Worm (Caenorhabditis elegans) whole organism, L3 larva: Measurements from ENCODE around the gene srbc-5.

Source experiments
- R02D3.7 ChIP-seq: fragments of 150-350 bp; optimal IDR thresholded peaks from 2 replicates; lab custom pipeline; 2014; ENCODE audit warnings: missing biosample characterization, missing genetic modification characterization
- ZK546.5 ChIP-seq: sonication (generic microtip); optimal IDR thresholded peaks from 2 replicates; lab custom pipeline; 2017; ENCODE audit warnings: missing biosample characterization, missing genetic modification characterization
- ama-1 ChIP-seq: fragments of 150-350 bp; optimal IDR thresholded peaks from 2 replicates; lab custom pipeline; 2018
- ceh-16 ChIP-seq: sonication (generic microtip); optimal IDR thresholded peaks from 2 replicates; lab custom pipeline; 2017; ENCODE audit warnings: missing biosample characterization, missing genetic modification characterization
- ceh-28 ChIP-seq: fragments of 150-350 bp; optimal IDR thresholded peaks from 2 replicates; lab custom pipeline; 2014; ENCODE audit warnings: missing biosample characterization, missing genetic modification reagents, missing genetic modification characterization
- ceh-82 ChIP-seq: fragments of 150-350 bp; optimal IDR thresholded peaks from 2 replicates; lab custom pipeline; 2014; ENCODE audit warnings: missing biosample characterization, missing genetic modification characterization
- ceh-9 ChIP-seq: sonication (generic microtip); optimal IDR thresholded peaks from 2 replicates; lab custom pipeline; 2018; ENCODE audit warnings: missing biosample characterization, missing genetic modification characterization
- daf-12 ChIP-seq: fragments of 150-350 bp; optimal IDR thresholded peaks from 2 replicates; lab custom pipeline; 2014; ENCODE audit warnings: missing biosample characterization, missing genetic modification reagents, missing genetic modification characterization
- egl-27 ChIP-seq: sonication (generic microtip); optimal IDR thresholded peaks from 4 replicates; lab custom pipeline; 2017; ENCODE audit warnings: missing biosample characterization, missing genetic modification reagents, missing genetic modification characterization
- elt-1 ChIP-seq: fragments of 150-350 bp; optimal IDR thresholded peaks from 2 replicates; lab custom pipeline; 2014; ENCODE audit warnings: missing biosample characterization, missing genetic modification characterization
- elt-3 ChIP-seq, 3 experiments: fragments of 150-350 bp in 1 of 3; sonication (generic microtip) in 2 of 3; optimal IDR thresholded peaks; 2 replicates in 2 of 3; 4 replicates in 1 of 3; lab custom pipeline; 2014 to 2017; ENCODE audit warnings: missing biosample characterization in 3 of 3, missing genetic modification characterization in 3 of 3
- eor-1 ChIP-seq, 2 experiments: fragments of 150-350 bp; optimal IDR thresholded peaks; 2 replicates each; lab custom pipeline; 2014 to 2018; ENCODE audit warnings: missing biosample characterization in 2 of 2, missing genetic modification characterization in 2 of 2
- fkh-10 ChIP-seq: sonication (generic microtip); optimal IDR thresholded peaks from 2 replicates; lab custom pipeline; 2017; ENCODE audit warnings: missing biosample characterization, missing genetic modification reagents, missing genetic modification characterization
- fkh-2 ChIP-seq: fragments of 150-350 bp; optimal IDR thresholded peaks from 2 replicates; lab custom pipeline; 2014; ENCODE audit warnings: missing biosample characterization, missing genetic modification reagents, missing genetic modification characterization
- fos-1 ChIP-seq: fragments of 150-350 bp; optimal IDR thresholded peaks from 2 replicates; lab custom pipeline; 2014; ENCODE audit warnings: missing biosample characterization, missing genetic modification characterization
- lin-39 ChIP-seq: fragments of 150-350 bp; optimal IDR thresholded peaks from 2 replicates; lab custom pipeline; 2018; ENCODE audit warnings: missing biosample characterization, missing genetic modification reagents, missing genetic modification characterization
- mdl-1 ChIP-seq: fragments of 150-350 bp; optimal IDR thresholded peaks from 2 replicates; lab custom pipeline; 2014; ENCODE audit warnings: missing biosample characterization, missing genetic modification characterization
- mml-1 ChIP-seq: fragments of 150-350 bp; sonication (generic microtip); optimal IDR thresholded peaks from 3 replicates; lab custom pipeline; 2014; ENCODE audit warnings: missing biosample characterization, missing genetic modification characterization
- nfya-1 ChIP-seq: sonication (generic microtip); optimal IDR thresholded peaks from 2 replicates; lab custom pipeline; 2017; ENCODE audit warnings: missing genetic modification characterization, mild to moderate bottlenecking, missing compliant biosample characterization, antibody characterized with exemption, moderate library complexity; ENCODE audit not compliant: insufficient read depth
- nhr-11 ChIP-seq: fragments of 150-350 bp; optimal IDR thresholded peaks from 2 replicates; lab custom pipeline; 2014; ENCODE audit warnings: missing biosample characterization, missing genetic modification characterization
- nhr-12 ChIP-seq: fragments of 150-350 bp; optimal IDR thresholded peaks from 2 replicates; lab custom pipeline; 2014; ENCODE audit warnings: missing biosample characterization, missing genetic modification characterization
- nhr-23 ChIP-seq: fragments of 150-350 bp; optimal IDR thresholded peaks from 2 replicates; lab custom pipeline; 2014; ENCODE audit warnings: missing biosample characterization, missing genetic modification reagents, missing genetic modification characterization
- nhr-237 ChIP-seq: fragments of 150-350 bp; optimal IDR thresholded peaks from 2 replicates; lab custom pipeline; 2014; ENCODE audit warnings: missing biosample characterization, missing genetic modification characterization
- nhr-25 ChIP-seq: sonication (generic microtip); optimal IDR thresholded peaks from 2 replicates; lab custom pipeline; 2017; ENCODE audit warnings: missing biosample characterization, missing genetic modification characterization
- nhr-28 ChIP-seq: fragments of 150-350 bp; optimal IDR thresholded peaks from 2 replicates; lab custom pipeline; 2014; ENCODE audit warnings: missing biosample characterization, missing genetic modification characterization
- nhr-43 ChIP-seq: sonication (generic microtip); optimal IDR thresholded peaks from 2 replicates; lab custom pipeline; 2016; ENCODE audit warnings: mild to moderate bottlenecking, missing genetic modification characterization, missing compliant biosample characterization; ENCODE audit not compliant: poor library complexity, severe bottlenecking
- nhr-76 ChIP-seq: fragments of 150-350 bp; sonication (generic microtip); optimal IDR thresholded peaks from 5 replicates; lab custom pipeline; 2014; ENCODE audit warnings: missing biosample characterization, missing genetic modification characterization
- pqm-1 ChIP-seq: fragments of 150-350 bp; optimal IDR thresholded peaks from 2 replicates; lab custom pipeline; 2017; ENCODE audit warnings: missing biosample characterization, missing genetic modification characterization, inconsistent platforms
- skn-1 ChIP-seq: fragments of 150-350 bp; optimal IDR thresholded peaks from 2 replicates; lab custom pipeline; 2014; ENCODE audit warnings: missing biosample characterization, missing genetic modification characterization
- tbx-2 ChIP-seq: sonication (generic microtip); optimal IDR thresholded peaks from 2 replicates; lab custom pipeline; 2016; ENCODE audit warnings: mild to moderate bottlenecking, missing genetic modification characterization, missing compliant biosample characterization
- unc-39 ChIP-seq: sonication (generic microtip); optimal IDR thresholded peaks from 4 replicates; lab custom pipeline; 2017; ENCODE audit warnings: missing biosample characterization, missing genetic modification characterization
- unc-62 ChIP-seq: fragments of 150-350 bp; sonication (generic microtip); optimal IDR thresholded peaks from 4 replicates; lab custom pipeline; 2014; ENCODE audit warnings: missing biosample characterization, missing genetic modification reagents, missing genetic modification characterization
- zag-1 ChIP-seq: fragments of 150-350 bp; optimal IDR thresholded peaks from 2 replicates; lab custom pipeline; 2014; ENCODE audit warnings: missing biosample characterization, missing genetic modification characterization
- ztf-11 ChIP-seq: fragments of 150-350 bp; optimal IDR thresholded peaks from 2 replicates; lab custom pipeline; 2014; ENCODE audit warnings: missing biosample characterization, missing genetic modification characterization
- ztf-4 ChIP-seq: fragments of 150-350 bp; optimal IDR thresholded peaks from 2 replicates; lab custom pipeline; 2014; ENCODE audit warnings: missing biosample characterization, missing genetic modification characterization

Gene srbc-5

DNA sequence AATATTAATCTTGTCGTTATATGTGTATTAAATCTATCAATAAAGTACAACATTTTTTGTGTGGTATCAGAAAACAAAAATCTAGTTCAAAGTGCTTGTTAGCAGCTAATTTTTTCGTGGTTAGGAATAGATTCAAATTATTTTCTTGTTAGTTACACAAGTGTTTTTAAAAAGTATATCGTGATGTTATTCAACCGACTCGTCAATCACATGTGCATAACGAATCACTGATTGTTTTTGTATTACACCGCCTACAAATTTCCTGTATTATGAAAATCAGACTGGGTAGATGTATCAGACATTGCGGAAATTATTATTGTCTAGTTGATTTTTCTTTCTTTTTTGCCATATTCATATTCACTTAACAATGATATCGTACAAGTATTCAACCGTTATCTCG, 22.8 kb downstream of the srbc-5 start, which contains the start of gene str-64:
Gene str-64, plus strand, starts transcription at position 301 of the 400 bp plus-strand sequence.
- TF ChIP-seq ceh-16 (tag; lab: Kevin White, UChicago) (no peak), lin-39 (tag; lab: Kevin White, UChicago) (no peak), mml-1 (tag; lab: Kevin White, UChicago) (no peak), nhr-23 (tag; lab: Kevin White, UChicago) (no peak), ceh-28 (no peak), ceh-82 (no peak), nhr-28 (no peak), elt-3 (tag; optimal IDR thresholded peaks at IDR 0.05; lab: Kevin White, UChicago) (no peak), nhr-43 (tag; lab: Kevin White, UChicago) (no peak), skn-1 (no peak), nhr-12 (tag; lab: Kevin White, UChicago) (no peak), fos-1 (no peak), mdl-1 (tag; lab: Kevin White, UChicago) (no peak), ZK546.5 (no peak), elt-1 (tag; lab: Kevin White, UChicago) (no peak), eor-1 (tag; optimal IDR thresholded peaks at IDR 0.05; lab: Kevin White, UChicago) (no peak)

ce11 chrV:3284629-3285028, 24.5 kb downstream of the srbc-5 start, which contains the start of gene F35F10.5:
F35F10.5 (plus strand) TSS chrV:3284929.
- TF ChIP-seq nhr-28 (no peak), nhr-11 (tag; lab: Kevin White, UChicago) (no peak), nhr-12 (tag; lab: Kevin White, UChicago) (no peak), lin-39 (tag; lab: Kevin White, UChicago) (no peak), skn-1 (no peak), zag-1 (no peak), pqm-1 (tag; lab: Kevin White, UChicago) (no peak), ceh-28 (no peak), nhr-25 (no peak), eor-1 (tag; optimal IDR thresholded peaks at IDR 0.05; lab: Kevin White, UChicago) (no peak)

DNA sequence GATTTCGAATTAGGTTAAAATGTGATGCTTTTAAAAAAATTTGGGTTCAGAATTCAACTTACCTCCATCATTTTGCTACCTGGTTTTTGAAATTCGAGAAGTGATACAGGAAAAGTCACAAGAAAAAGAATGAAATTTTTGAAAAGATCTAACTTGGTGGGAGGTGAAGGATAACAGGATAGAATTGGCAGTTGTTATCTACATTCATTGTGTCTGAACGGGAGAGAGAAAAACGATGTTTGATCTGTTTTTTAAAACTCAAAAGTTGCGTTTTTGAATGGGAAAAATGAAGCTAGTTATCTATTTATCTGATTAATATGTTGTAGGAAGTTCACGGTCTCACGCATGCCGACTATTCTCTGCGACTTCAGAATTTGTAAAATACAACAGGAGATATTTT, 27.2 kb downstream of the srbc-5 start, which contains the start of gene F35F10.7:
Gene F35F10.7, minus strand, starts transcription at position 101 of the 400 bp plus-strand sequence.
- TF ChIP-seq skn-1: no peak
- no peak for TF ChIP-seq ceh-16 (tag; lab: Kevin White, UChicago)
- no peak for TF ChIP-seq tbx-2 (tag; lab: Kevin White, UChicago)
- no peak for TF ChIP-seq unc-39 (tag; lab: Kevin White, UChicago)
- TF ChIP-seq unc-62 (GFP tag; lab: Kevin White, UChicago): no peak
- TF ChIP-seq mml-1 (tag; lab: Kevin White, UChicago): no peak
- no peak for TF ChIP-seq lin-39 (tag; lab: Kevin White, UChicago)
- TF ChIP-seq nhr-23 (tag; lab: Kevin White, UChicago): no peak
- TF ChIP-seq nfya-1 (tag; lab: Kevin White, UChicago): no peak
- no peak for TF ChIP-seq ztf-4 (tag; lab: Kevin White, UChicago)
- TF ChIP-seq R02D3.7 (tag; lab: Kevin White, UChicago): no peak
- TF ChIP-seq nhr-25: no peak
- TF ChIP-seq mdl-1 (tag; lab: Kevin White, UChicago): no peak
- TF ChIP-seq fkh-2 (tag; lab: Kevin White, UChicago): no peak
- TF ChIP-seq nhr-76: no peak
- TF ChIP-seq ztf-11 (tag; lab: Kevin White, UChicago): no peak
- TF ChIP-seq nhr-11 (tag; lab: Kevin White, UChicago): no peak
- no peak for TF ChIP-seq ceh-9 (tag; lab: Kevin White, UChicago)
- no peak for TF ChIP-seq eor-1 (tag; optimal IDR thresholded peaks at IDR 0.05; lab: Kevin White, UChicago)
- TF ChIP-seq egl-27 (tag; lab: Kevin White, UChicago): no peak

ce11 chrV:3288134-3288533, 28.0 kb downstream of the srbc-5 start:
- TF ChIP-seq nfya-1 (tag; lab: Kevin White, UChicago) (no peak), skn-1 (no peak), nhr-237 (tag; lab: Kevin White, UChicago) (no peak), pqm-1 (tag; lab: Kevin White, UChicago) (no peak), ZK546.5 (no peak), nhr-25 (no peak), fkh-10 (GFP tag; lab: Kevin White, UChicago) (no peak), egl-27 (tag; lab: Kevin White, UChicago) (no peak), fos-1 (no peak), ztf-11 (tag; lab: Kevin White, UChicago) (no peak), ceh-28 (no peak), fkh-2 (tag; lab: Kevin White, UChicago) (no peak), ceh-9 (tag; lab: Kevin White, UChicago) (no peak), lin-39 (tag; lab: Kevin White, UChicago) (no peak), unc-39 (tag; lab: Kevin White, UChicago) (no peak), daf-12 (no peak), ama-1 (lab: Kevin White, UChicago) (no peak)
